Fruit fly (Drosophila melanogaster) S2 (cell line): Measurements from ENCODE around the gene Ppn.

Experiments
- CG8478 ChIP-seq: fragments of >200 bp; optimal IDR thresholded peaks from 2 replicates; lab custom pipeline; 2018
- CTCF ChIP-seq, 2 experiments: fragments of >200 bp; optimal IDR thresholded peaks; 2 replicates each; lab custom pipeline; 2018

dm6 chr3R:28540274-28541177, at the start of gene Ppn:
- no peak for TF ChIP-seq CG8478 (lab: Kevin White, UChicago)
- no peak for TF ChIP-seq CTCF (optimal IDR thresholded peaks at IDR 0.05; lab: Kevin White, UChicago)
